Fruit fly (Drosophila melanogaster) whole organism, embryonic: ENCODE results near the gene tutl.

Experiments used
- ATbp ChIP-seq: fragments of 200-800 bp; sonication (Bioruptor generic); optimal IDR thresholded peaks from 2 replicates; lab custom pipeline; 2017; ENCODE audit warnings: missing biosample characterization, mild to moderate bottlenecking, missing genetic modification characterization, missing genetic modification reagents
- Blimp-1 ChIP-seq: fragments of 200-800 bp; sonication (Bioruptor generic); optimal IDR thresholded peaks from 3 replicates; lab custom pipeline; 2018; ENCODE audit warnings: missing biosample characterization, missing genetic modification characterization, mild to moderate bottlenecking, moderate library complexity, missing genetic modification reagents
- CG10267 ChIP-seq: fragments of 200-800 bp; sonication (Bioruptor generic); optimal IDR thresholded peaks from 2 replicates; lab custom pipeline; 2018; ENCODE audit warnings: missing biosample characterization, mild to moderate bottlenecking, missing genetic modification characterization, moderate library complexity
- CG11696 ChIP-seq: fragments of 200-800 bp; sonication (Bioruptor generic); IDR thresholded peaks from 2 replicates; pipeline ENCODE4 v1.3.6; 2022; ENCODE audit warnings: missing biosample characterization, missing genetic modification characterization
- CG13424 ChIP-seq: fragments of 200-800 bp; sonication (Bioruptor generic); optimal IDR thresholded peaks from 2 replicates; lab custom pipeline; 2019; ENCODE audit warnings: missing biosample characterization, mild to moderate bottlenecking, missing genetic modification characterization, moderate library complexity
- CG13894 ChIP-seq: fragments of 200-800 bp; sonication (Bioruptor generic); optimal IDR thresholded peaks from 3 replicates; lab custom pipeline; 2018; ENCODE audit warnings: missing biosample characterization, mild to moderate bottlenecking, missing genetic modification characterization, moderate library complexity
- CG14014 ChIP-seq: fragments of 200-800 bp; sonication (Bioruptor generic); IDR thresholded peaks from 2 replicates; pipeline ENCODE4 v1.3.6; 2022; ENCODE audit warnings: missing biosample characterization, missing genetic modification characterization
- CG15011 ChIP-seq: fragments of 200-800 bp; sonication (Bioruptor generic); optimal IDR thresholded peaks from 3 replicates; lab custom pipeline; 2018; ENCODE audit warnings: missing biosample characterization, mild to moderate bottlenecking, missing genetic modification characterization
- CG15601 ChIP-seq: fragments of 200-800 bp; sonication (Bioruptor generic); optimal IDR thresholded peaks from 3 replicates; lab custom pipeline; 2019; ENCODE audit warnings: missing biosample characterization, mild to moderate bottlenecking, missing genetic modification characterization, moderate library complexity
- CG16815 ChIP-seq: fragments of 200-800 bp; sonication (Bioruptor generic); optimal IDR thresholded peaks from 3 replicates; lab custom pipeline; 2017; ENCODE audit warnings: missing biosample characterization, mild to moderate bottlenecking, missing genetic modification characterization
- CG18011 ChIP-seq: fragments of 200-800 bp; sonication (Bioruptor generic); optimal IDR thresholded peaks from 2 replicates; lab custom pipeline; 2017; ENCODE audit warnings: missing biosample characterization, missing genetic modification characterization, mild to moderate bottlenecking, moderate library complexity, missing genotype
- CG2202 ChIP-seq: fragments of 200-800 bp; sonication (Bioruptor generic); optimal IDR thresholded peaks from 2 replicates; lab custom pipeline; 2018; ENCODE audit warnings: missing biosample characterization, mild to moderate bottlenecking, missing genetic modification characterization
- CG31365 ChIP-seq: fragments of 200-800 bp; sonication (Bioruptor generic); optimal IDR thresholded peaks from 2 replicates; lab custom pipeline; 2018; ENCODE audit warnings: missing biosample characterization, mild to moderate bottlenecking, missing genetic modification characterization
- CG32772 ChIP-seq: fragments of 200-800 bp; sonication (Bioruptor generic); IDR thresholded peaks from 2 replicates; pipeline ENCODE4 v1.3.6; 2022; ENCODE audit warnings: missing biosample characterization, missing genetic modification characterization
- CG42726 ChIP-seq: fragments of 200-800 bp; sonication (Bioruptor generic); IDR thresholded peaks from 2 replicates; pipeline ENCODE4 v1.3.6; 2022; ENCODE audit warnings: missing biosample characterization, missing genetic modification characterization; ENCODE audit not compliant: partially characterized antibody
- CG4820 ChIP-seq: fragments of 200-800 bp; sonication (Bioruptor generic); optimal IDR thresholded peaks from 3 replicates; lab custom pipeline; 2016; ENCODE audit warnings: missing biosample characterization, missing genetic modification characterization
- CG6254 ChIP-seq: fragments of 200-800 bp; sonication (Bioruptor generic); optimal IDR thresholded peaks from 3 replicates; lab custom pipeline; 2017; ENCODE audit warnings: mild to moderate bottlenecking, missing biosample characterization, missing genetic modification reagents, missing genetic modification characterization
- CG7271 ChIP-seq: fragments of 200-800 bp; sonication (Bioruptor generic); optimal IDR thresholded peaks from 2 replicates; lab custom pipeline; 2018; ENCODE audit warnings: missing biosample characterization, mild to moderate bottlenecking, missing genetic modification characterization, moderate library complexity
- CG7928 ChIP-seq: fragments of 200-800 bp; sonication (Bioruptor generic); optimal IDR thresholded peaks from 2 replicates; lab custom pipeline; 2017; ENCODE audit warnings: missing biosample characterization, mild to moderate bottlenecking, missing genetic modification characterization
- CG8924 ChIP-seq: fragments of 200-800 bp; optimal IDR thresholded peaks from 3 replicates; lab custom pipeline; 2019; ENCODE audit warnings: missing biosample characterization, mild to moderate bottlenecking, missing genetic modification characterization, moderate library complexity
- CG9817 ChIP-seq: fragments of 200-800 bp; sonication (Bioruptor generic); optimal IDR thresholded peaks from 2 replicates; lab custom pipeline; 2018; ENCODE audit warnings: missing biosample characterization, mild to moderate bottlenecking, missing genetic modification characterization, moderate library complexity
- D ChIP-seq, 2 experiments: fragments of 200-800 bp in 1 of 2; fragments of >200 bp in 1 of 2; sonication (Bioruptor generic) in 1 of 2; optimal IDR thresholded peaks; 2 replicates in 1 of 2; 3 replicates in 1 of 2; lab custom pipeline; 2017; ENCODE audit warnings: mild to moderate bottlenecking in 1 of 2, missing biosample characterization in 1 of 2, missing genetic modification characterization in 1 of 2, missing genetic modification reagents in 1 of 2
- Deaf1 ChIP-seq: fragments of 200-800 bp; optimal IDR thresholded peaks from 3 replicates; lab custom pipeline; 2019; ENCODE audit warnings: missing biosample characterization, mild to moderate bottlenecking, missing genetic modification characterization, moderate library complexity
- Doc2 ChIP-seq: fragments of 200-800 bp; sonication (Bioruptor generic); IDR thresholded peaks from 2 replicates; pipeline ENCODE4 v1.3.6; 2022; ENCODE audit warnings: missing biosample characterization, missing genetic modification characterization
- HmgD ChIP-seq: fragments of 200-800 bp; sonication (Bioruptor generic); optimal IDR thresholded peaks from 3 replicates; lab custom pipeline; 2016; ENCODE audit warnings: missing biosample characterization, missing genetic modification characterization
- Hr51 ChIP-seq, 2 experiments: fragments of 200-800 bp; sonication (Bioruptor generic); optimal IDR thresholded peaks; 2 replicates in 1 of 2; 3 replicates in 1 of 2; lab custom pipeline; 2016 to 2018; ENCODE audit warnings: missing biosample characterization in 2 of 2, missing genetic modification characterization in 2 of 2, mild to moderate bottlenecking in 1 of 2, moderate library complexity in 1 of 2
- Lim3 ChIP-seq: fragments of 200-800 bp; sonication (Bioruptor generic); IDR thresholded peaks from 2 replicates; pipeline ENCODE4 v1.3.6; 2022; ENCODE audit warnings: missing biosample characterization, missing genetic modification characterization
- MTF-1 ChIP-seq: fragments of 200-800 bp; sonication (Bioruptor generic); optimal IDR thresholded peaks from 2 replicates; lab custom pipeline; 2018; ENCODE audit warnings: missing biosample characterization, mild to moderate bottlenecking, missing genetic modification characterization, borderline replicate concordance
- NC2β ChIP-seq: fragments of 200-800 bp; sonication (Bioruptor generic); optimal IDR thresholded peaks from 2 replicates; lab custom pipeline; 2016; ENCODE audit warnings: missing biosample characterization, missing genetic modification characterization
- Oli ChIP-seq: fragments of 200-800 bp; sonication (Bioruptor generic); optimal IDR thresholded peaks from 2 replicates; lab custom pipeline; 2018; ENCODE audit warnings: missing biosample characterization, mild to moderate bottlenecking, missing genetic modification characterization, moderate library complexity
- Optix ChIP-seq: fragments of 200-800 bp; sonication (Bioruptor generic); IDR thresholded peaks from 3 replicates; pipeline ENCODE4 v1.3.6; 2022; ENCODE audit warnings: missing biosample characterization, missing genetic modification characterization
- Six4 ChIP-seq: fragments of 200-800 bp; sonication (Bioruptor generic); optimal IDR thresholded peaks from 2 replicates; lab custom pipeline; 2016; ENCODE audit warnings: missing biosample characterization, missing genetic modification characterization
- Vsx1 ChIP-seq: fragments of 200-800 bp; sonication (Bioruptor generic); optimal IDR thresholded peaks from 2 replicates; lab custom pipeline; 2017; ENCODE audit warnings: missing biosample characterization, mild to moderate bottlenecking, missing genetic modification characterization, missing genetic modification reagents
- aop ChIP-seq: fragments of 200-800 bp; sonication (Bioruptor generic); IDR thresholded peaks from 2 replicates; pipeline ENCODE4 v1.3.6; 2022; ENCODE audit warnings: missing biosample characterization, missing genetic modification characterization
- cwo ChIP-seq: fragments of 200-800 bp; sonication (Bioruptor generic); optimal IDR thresholded peaks from 3 replicates; lab custom pipeline; 2017; ENCODE audit warnings: missing biosample characterization, missing genetic modification characterization, mild to moderate bottlenecking, moderate library complexity, missing genetic modification reagents
- ewg ChIP-seq: fragments of 200-800 bp; sonication (Bioruptor generic); optimal IDR thresholded peaks from 3 replicates; lab custom pipeline; 2017; ENCODE audit warnings: mild to moderate bottlenecking, missing biosample characterization, missing genetic modification reagents, missing genetic modification characterization
- gro ChIP-seq: fragments of 200-800 bp; sonication (Bioruptor generic); optimal IDR thresholded peaks from 2 replicates; lab custom pipeline; 2016; ENCODE audit warnings: missing biosample characterization, missing genetic modification characterization
- hkb ChIP-seq, 2 experiments: fragments of 200-800 bp in 1 of 2; fragments of >200 bp in 1 of 2; sonication (Bioruptor generic) in 1 of 2; IDR thresholded peaks in 1 of 2; optimal IDR thresholded peaks in 1 of 2; 2 replicates each; pipeline versions ENCODE4 v1.3.6 to Lab custom; 2017 to 2022; ENCODE audit warnings: missing biosample characterization in 1 of 2, missing genetic modification characterization in 1 of 2
- lbe ChIP-seq: fragments of 200-800 bp; sonication (Bioruptor generic); optimal IDR thresholded peaks from 2 replicates; lab custom pipeline; 2016; ENCODE audit warnings: missing biosample characterization, mild to moderate bottlenecking, missing genetic modification characterization
- lilli ChIP-seq: fragments of 200-800 bp; sonication (Bioruptor generic); optimal IDR thresholded peaks from 3 replicates; lab custom pipeline; 2016; ENCODE audit warnings: missing biosample characterization, missing genetic modification characterization
- lmd ChIP-seq: fragments of 200-800 bp; sonication (Bioruptor generic); IDR thresholded peaks from 2 replicates; pipeline ENCODE4 v1.3.6; 2022; ENCODE audit warnings: missing biosample characterization, missing genetic modification characterization
- odd ChIP-seq: fragments of 200-800 bp; sonication (Bioruptor generic); optimal IDR thresholded peaks from 2 replicates; lab custom pipeline; 2017; ENCODE audit warnings: missing biosample characterization, mild to moderate bottlenecking, missing genetic modification characterization
- p53 ChIP-seq: fragments of 200-800 bp; sonication (Bioruptor generic); optimal IDR thresholded peaks from 2 replicates; lab custom pipeline; 2016; ENCODE audit warnings: missing biosample characterization, missing genetic modification characterization
- pros ChIP-seq: fragments of 200-800 bp; sonication (Bioruptor generic); optimal IDR thresholded peaks from 3 replicates; lab custom pipeline; 2019; ENCODE audit warnings: missing biosample characterization, mild to moderate bottlenecking, missing genetic modification characterization, moderate library complexity
- pum ChIP-seq: fragments of 200-800 bp; sonication (Bioruptor generic); optimal IDR thresholded peaks from 2 replicates; lab custom pipeline; 2016; ENCODE audit warnings: missing biosample characterization, missing genetic modification characterization
- rib ChIP-seq: fragments of 200-800 bp; sonication (Bioruptor generic); IDR thresholded peaks from 2 replicates; pipeline ENCODE4 v1.3.6; 2022; ENCODE audit warnings: missing biosample characterization, missing genetic modification characterization
- sna ChIP-seq: fragments of 200-800 bp; sonication (Bioruptor generic); IDR thresholded peaks from 2 replicates; pipeline ENCODE4 v1.3.6; 2022; ENCODE audit warnings: missing biosample characterization, missing genetic modification characterization; ENCODE audit not compliant: partially characterized antibody

The tutl gene

dm6 chr2L:4282681-4283343 lies at the start of gene tutl (continued):
- peak; percentile 85 for TF ChIP-seq Oli (tag; lab: Kevin White, UChicago)
- peak; percentile 70 for TF ChIP-seq CG13424 (tag; lab: Kevin White, UChicago)
- peak; percentile 53; the same call in 1 of the 2 replicates for TF ChIP-seq Doc2 (GFP tag; lab: Robert Waterston, UW)
- no peak; the same call in 1 of the 2 replicates for TF ChIP-seq CG42726 (GFP tag; lab: Robert Waterston, UW)
- peak; percentile 42 for TF ChIP-seq HmgD
- peak; percentile 89 for TF ChIP-seq pum (GFP tag; lab: Kevin White, UChicago)
- peak; percentile 62 for TF ChIP-seq CG8924 (tag; lab: Kevin White, UChicago)
- peak; percentile 74 for TF ChIP-seq Six4 (GFP tag; lab: Kevin White, UChicago)
- no peak; the same call in 1 of the 2 replicates for TF ChIP-seq sna
- peak; percentile 94 for TF ChIP-seq Deaf1 (tag; lab: Kevin White, UChicago)
- no peak for TF ChIP-seq hkb (optimal IDR thresholded peaks at IDR 0.05; lab: Kevin White, UChicago)
- peak; percentile 85 for TF ChIP-seq hkb (GFP tag; IDR thresholded peaks at IDR 0.05; lab: Robert Waterston, UW)
- peak; percentile 60 for TF ChIP-seq NC2β (GFP tag; lab: Kevin White, UChicago)
- TF ChIP-seq MTF-1 (GFP tag; lab: Kevin White, UChicago), result no peak
- peak; percentile 23 for TF ChIP-seq gro
- TF ChIP-seq Hr51 (GFP tag; optimal IDR thresholded peaks at IDR 0.05; lab: Kevin White, UChicago), result peak; percentile 70 to 71
- peak; percentile 87 for TF ChIP-seq lmd (GFP tag; lab: Robert Waterston, UW)
- peak; percentile 78 for TF ChIP-seq CG32772 (GFP tag; lab: Robert Waterston, UW)
- peak; percentile 77; the same call in 2 of the 3 replicates for TF ChIP-seq Optix (GFP tag; lab: Robert Waterston, UW)
- peak; percentile 83 for TF ChIP-seq CG16815
- TF ChIP-seq cwo (GFP tag; lab: Kevin White, UChicago), result peak; percentile 73
- TF ChIP-seq CG9817 (tag; lab: Kevin White, UChicago), result peak; percentile 52
- peak; percentile 68 for TF ChIP-seq ATbp (GFP tag; lab: Kevin White, UChicago)
- TF ChIP-seq CG31365, result peak; percentile 23
- TF ChIP-seq CG4820 (GFP tag; lab: Kevin White, UChicago), result peak; percentile 89
- peak; percentile 84 for TF ChIP-seq Blimp-1 (GFP tag; lab: Kevin White, UChicago)
- TF ChIP-seq p53 (GFP tag; lab: Kevin White, UChicago), result peak; percentile 55
- peak; percentile 74 for TF ChIP-seq CG10267 (tag; lab: Kevin White, UChicago)
- TF ChIP-seq ewg (GFP tag; lab: Kevin White, UChicago), result peak; percentile 55
- TF ChIP-seq CG11696 (GFP tag; lab: Robert Waterston, UW), result peak; percentile 72
- TF ChIP-seq CG14014 (GFP tag; lab: Robert Waterston, UW), result peak; percentile 74
- peak; percentile 77 for TF ChIP-seq D (optimal IDR thresholded peaks at IDR 0.05; lab: Kevin White, UChicago)
- TF ChIP-seq D (GFP tag; optimal IDR thresholded peaks at IDR 0.05; lab: Kevin White, UChicago), result peak; percentile 78
- TF ChIP-seq CG15011 (GFP tag; lab: Kevin White, UChicago), result peak; percentile 55
- peak; percentile 91 for TF ChIP-seq CG15601 (tag; lab: Kevin White, UChicago)
- peak; percentile 48 for TF ChIP-seq CG7271 (tag; lab: Kevin White, UChicago)
- TF ChIP-seq pros (GFP tag; lab: Kevin White, UChicago), result no peak
- TF ChIP-seq CG7928, result peak; percentile 46
- peak; percentile 80 for TF ChIP-seq CG6254
- TF ChIP-seq odd (GFP tag; lab: Kevin White, UChicago), result peak; percentile 52
- TF ChIP-seq CG18011 (GFP tag; lab: Kevin White, UChicago), result peak; percentile 1
- no peak for TF ChIP-seq CG13894
- TF ChIP-seq rib, result no peak; the same call in 1 of the 2 replicates
- no peak for TF ChIP-seq aop
- peak; percentile 39 for TF ChIP-seq Vsx1 (GFP tag; lab: Kevin White, UChicago)
- peak; percentile 56; the same call in 1 of the 2 replicates for TF ChIP-seq Lim3 (GFP tag; lab: Robert Waterston, UW)
- peak; percentile 86 for TF ChIP-seq lbe (GFP tag; lab: Kevin White, UChicago)
- peak; percentile 86 for TF ChIP-seq lilli
- peak; percentile 67 for TF ChIP-seq CG2202 (tag; lab: Kevin White, UChicago)
